Worm (Caenorhabditis elegans) whole organism, L1 larva: Measurements from ENCODE around the gene R04A9.3.

Experiments used
- blmp-1 ChIP-seq: fragments of 150-350 bp; optimal IDR thresholded peaks from 2 replicates; lab custom pipeline; 2014; ENCODE audit warnings: missing biosample characterization, missing genetic modification characterization
- egl-27 ChIP-seq, 2 experiments: fragments of 150-350 bp in 1 of 2; sonication (generic microtip); optimal IDR thresholded peaks; 3 replicates each; lab custom pipeline; 2017 to 2018; ENCODE audit warnings: missing biosample characterization in 2 of 2, missing genetic modification characterization in 2 of 2, missing genetic modification reagents in 2 of 2
- grh-1 ChIP-seq: fragments of 200-800 bp; sonication (Bioruptor generic); IDR thresholded peaks from 2 replicates; pipeline ENCODE4 v1.3.6; 2022; ENCODE audit warnings: missing genetic modification reagents, missing genetic modification characterization, missing compliant biosample characterization

ce11 chrX:348141-348540, 32.3 kb downstream of the R04A9.3 start:
- TF ChIP-seq blmp-1 (tag; lab: Kevin White, UChicago) (peak; percentile 34), grh-1 (GFP tag; lab: Robert Waterston, UW) (no peak), egl-27 (tag; optimal IDR thresholded peaks at IDR 0.05; lab: Kevin White, UChicago) (no peak)
